Worm (Caenorhabditis elegans) whole organism, L3 larva: Measurements from ENCODE around the gene F53F8.7.

Experiments used
- eor-1 ChIP-seq, 2 experiments: fragments of 150-350 bp; optimal IDR thresholded peaks; 2 replicates each; lab custom pipeline; 2014 to 2018; ENCODE audit warnings: missing biosample characterization in 2 of 2, missing genetic modification characterization in 2 of 2
- nhr-12 ChIP-seq: fragments of 150-350 bp; optimal IDR thresholded peaks from 2 replicates; lab custom pipeline; 2014; ENCODE audit warnings: missing biosample characterization, missing genetic modification characterization
- nhr-237 ChIP-seq: fragments of 150-350 bp; optimal IDR thresholded peaks from 2 replicates; lab custom pipeline; 2014; ENCODE audit warnings: missing biosample characterization, missing genetic modification characterization
- snpc-4 ChIP-seq: fragments of 150-350 bp; optimal IDR thresholded peaks from 2 replicates; lab custom pipeline; 2014; ENCODE audit warnings: missing biosample characterization, missing genetic modification characterization

DNA sequence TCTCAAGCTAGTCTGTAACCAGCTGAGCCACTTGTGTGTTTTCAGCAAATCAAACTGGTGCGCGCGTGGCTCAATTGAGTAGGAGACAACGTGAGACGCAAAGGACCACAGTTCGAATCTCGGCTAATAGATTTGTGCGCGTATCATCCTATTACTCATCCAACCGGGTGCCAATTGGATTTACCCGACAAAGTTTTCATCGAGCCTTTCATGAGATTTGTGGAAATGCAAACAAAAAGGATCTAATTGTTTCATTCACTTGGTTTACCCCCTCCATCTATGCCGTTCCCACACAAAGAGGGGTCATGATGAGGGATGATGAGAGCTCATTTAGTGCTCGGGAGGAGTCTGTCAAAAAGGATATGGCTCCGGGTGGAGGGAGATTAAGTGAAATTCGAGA, 43.0 kb downstream of the F53F8.7 start:
- TF ChIP-seq nhr-237 (no peak), eor-1 (tag; optimal IDR thresholded peaks at IDR 0.05; lab: Kevin White, UChicago) (no peak), snpc-4 (tag; lab: Kevin White, UChicago) (no peak), nhr-12 (tag; lab: Kevin White, UChicago) (no peak)
